Worm (Caenorhabditis elegans) whole organism, early embryonic: ENCODE measurements around the gene rfl-1.

Experiments
- aly-1 ChIP-seq: sonication (generic microtip); optimal IDR thresholded peaks from 2 replicates; lab custom pipeline; 2016; ENCODE audit warnings: missing genetic modification characterization, missing compliant biosample characterization
- ama-1 ChIP-seq: fragments of 150-350 bp; optimal IDR thresholded peaks from 2 replicates; lab custom pipeline; 2014
- ceh-13 ChIP-seq: fragments of 200-800 bp; sonication (Bioruptor generic); optimal IDR thresholded peaks from 2 replicates; lab custom pipeline; 2018; ENCODE audit warnings: mild to moderate bottlenecking, missing genetic modification characterization, missing compliant biosample characterization
- flt-1 ChIP-seq: fragments of 200-800 bp; sonication (Bioruptor generic); IDR thresholded peaks from 2 replicates; pipeline ENCODE4 v1.3.6; 2022; ENCODE audit warnings: missing genetic modification characterization, missing compliant biosample characterization
- hmbx-1 ChIP-seq: sonication (generic microtip); optimal IDR thresholded peaks from 2 replicates; lab custom pipeline; 2016; ENCODE audit warnings: mild to moderate bottlenecking, missing genetic modification characterization, missing compliant biosample characterization
- pes-1 ChIP-seq: fragments of 200-800 bp; sonication (Bioruptor generic); IDR thresholded peaks from 2 replicates; pipeline ENCODE4 v1.3.6; 2022; ENCODE audit warnings: missing genetic modification reagents, missing genetic modification characterization, missing compliant biosample characterization
- sea-1 ChIP-seq: fragments of 200-800 bp; sonication (Bioruptor generic); conservative IDR thresholded peaks from 2 replicates; pipeline ENCODE4 v1.3.6; 2022; ENCODE audit warnings: missing genetic modification characterization, missing compliant biosample characterization
- tbx-37 ChIP-seq: fragments of 200-800 bp; sonication (Bioruptor generic); conservative IDR thresholded peaks from 2 replicates; pipeline ENCODE4 v1.3.6; 2022; ENCODE audit warnings: missing genetic modification reagents, missing genetic modification characterization, missing compliant biosample characterization

- TF ChIP-seq flt-1 (no peak), ceh-13 (GFP tag; lab: Kevin White, UChicago) (no peak), ama-1 (lab: Kevin White, UChicago) (no peak), sea-1 (GFP tag; lab: Robert Waterston, UW) (no peak), aly-1 (tag; lab: Kevin White, UChicago) (no peak), tbx-37 (GFP tag; lab: Robert Waterston, UW) (no peak), hmbx-1 (tag; lab: Kevin White, UChicago) (no peak), pes-1 (GFP tag; lab: Robert Waterston, UW) (no peak)
Observed at ce11 chrIII:7013764-7014163, 7.2 kb upstream of the rfl-1 start.
